Worm (Caenorhabditis elegans) whole organism, L1 larva: Measurements from ENCODE around the gene R57.2.
A peak's percentile ranks its signal among the peaks of the same experiment; 100 is the strongest.

Experiments
- ama-1 ChIP-seq: fragments of 150-350 bp; optimal IDR thresholded peaks from 2 replicates; lab custom pipeline; 2014
- blmp-1 ChIP-seq: fragments of 150-350 bp; optimal IDR thresholded peaks from 2 replicates; lab custom pipeline; 2014; ENCODE audit warnings: missing biosample characterization, missing genetic modification characterization
- efl-1 ChIP-seq, 4 experiments: fragments of 150-350 bp; optimal IDR thresholded peaks in 3 of 4; peaks in 1 of 4; 1 replicate in 1 of 4; 2 replicates in 3 of 4; lab custom pipeline; 2014; ENCODE audit warnings: missing biosample characterization in 2 of 4, missing genetic modification characterization in 2 of 4, missing genetic modification reagents in 2 of 4
- egl-27 ChIP-seq, 2 experiments: fragments of 150-350 bp in 1 of 2; sonication (generic microtip); optimal IDR thresholded peaks; 3 replicates each; lab custom pipeline; 2017 to 2018; ENCODE audit warnings: missing biosample characterization in 2 of 2, missing genetic modification characterization in 2 of 2, missing genetic modification reagents in 2 of 2
- fkh-4 ChIP-seq: sonication (generic microtip); optimal IDR thresholded peaks from 2 replicates; lab custom pipeline; 2016; ENCODE audit warnings: missing compliant biosample characterization, missing genetic modification characterization, borderline replicate concordance
- nhr-11 ChIP-seq: fragments of 150-350 bp; optimal IDR thresholded peaks from 2 replicates; lab custom pipeline; 2014; ENCODE audit warnings: missing biosample characterization, missing genetic modification characterization
- pqm-1 ChIP-seq: sonication (generic microtip); optimal IDR thresholded peaks from 3 replicates; lab custom pipeline; 2017; ENCODE audit warnings: missing biosample characterization, missing genetic modification characterization

DNA sequence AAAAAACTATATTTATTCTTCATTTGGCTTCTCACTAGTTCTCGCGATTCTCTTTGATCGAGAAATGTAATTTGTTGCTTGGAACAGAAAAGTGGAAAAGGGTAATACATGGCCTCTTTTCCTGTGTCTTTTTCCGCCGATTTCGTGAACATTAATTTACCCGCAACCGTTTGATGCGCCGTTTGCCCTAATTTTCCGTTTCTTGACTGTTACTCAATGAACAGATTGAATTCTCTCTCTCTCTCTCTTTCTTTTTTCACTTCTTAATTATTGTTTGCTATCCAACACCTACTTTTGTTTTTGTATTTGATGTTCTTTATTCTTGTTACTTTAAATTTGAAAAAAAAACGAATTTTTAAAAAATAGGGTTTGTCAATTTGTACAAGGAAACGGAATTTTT lies 1.3 kb upstream of the R57.2 start:
- TF ChIP-seq pqm-1, result no peak
- TF ChIP-seq ama-1 (lab: Kevin White, UChicago), result no peak
- TF ChIP-seq nhr-11 (tag; lab: Kevin White, UChicago), result no peak
- no peak for TF ChIP-seq efl-1 (optimal IDR thresholded peaks at IDR 0.05; lab: Kevin White, UChicago)
- TF ChIP-seq efl-1 (GFP tag; optimal IDR thresholded peaks at IDR 0.05 in 1 of 2; lab: Kevin White, UChicago), result peak in 1 of 2 experiments; percentile 29
- TF ChIP-seq egl-27 (tag; optimal IDR thresholded peaks at IDR 0.05; lab: Kevin White, UChicago), result no peak
- peak; percentile 78 for TF ChIP-seq blmp-1 (tag; lab: Kevin White, UChicago)
- TF ChIP-seq fkh-4 (tag; lab: Kevin White, UChicago), result no peak
